Worm (Caenorhabditis elegans) whole organism, young adult: ENCODE measurements around the gene epg-9.
A peak's percentile ranks its signal among the peaks of the same experiment; 100 is the strongest.

Experiments
- B0019.2 ChIP-seq: fragments of 200-800 bp; sonication (Bioruptor generic); conservative IDR thresholded peaks from 2 replicates; pipeline ENCODE4 v1.3.6; 2022; ENCODE audit warnings: missing genetic modification reagents, missing genetic modification characterization, missing compliant biosample characterization
- B0035.1 ChIP-seq: sonication (generic microtip); optimal IDR thresholded peaks from 2 replicates; lab custom pipeline; 2016; ENCODE audit warnings: missing genetic modification characterization, mild to moderate bottlenecking, missing compliant biosample characterization, missing genotype, missing genetic modification reagents
- B0336.3 ChIP-seq: fragments of 200-800 bp; sonication (Bioruptor generic); IDR thresholded peaks from 2 replicates; pipeline ENCODE4 v1.3.6; 2022; ENCODE audit warnings: missing genetic modification characterization, missing compliant biosample characterization
- F10E7.11 ChIP-seq: sonication (generic microtip); optimal IDR thresholded peaks from 2 replicates; lab custom pipeline; 2017; ENCODE audit warnings: mild to moderate bottlenecking, missing genetic modification characterization, moderate library complexity, missing compliant biosample characterization
- F23B12.7 ChIP-seq: sonication (generic microtip); optimal IDR thresholded peaks from 2 replicates; lab custom pipeline; 2017; ENCODE audit warnings: missing genetic modification characterization, mild to moderate bottlenecking, missing compliant biosample characterization, antibody characterized with exemption, moderate library complexity; ENCODE audit not compliant: insufficient read depth
- F37B4.10 ChIP-seq: fragments of 200-800 bp; sonication (Bioruptor generic); IDR thresholded peaks from 2 replicates; pipeline ENCODE4 v1.3.6; 2022; ENCODE audit warnings: missing genetic modification characterization, missing compliant biosample characterization
- F49E8.2 ChIP-seq: sonication (generic microtip); optimal IDR thresholded peaks from 3 replicates; lab custom pipeline; 2017; ENCODE audit warnings: missing genetic modification characterization, mild to moderate bottlenecking, missing compliant biosample characterization, antibody characterized with exemption, moderate library complexity; ENCODE audit not compliant: insufficient read depth
- T07F8.4 ChIP-seq: sonication (generic microtip); optimal IDR thresholded peaks from 2 replicates; lab custom pipeline; 2016; ENCODE audit warnings: mild to moderate bottlenecking, missing genetic modification characterization, moderate library complexity, missing compliant biosample characterization
- T26A5.8 ChIP-seq: sonication (generic microtip); optimal IDR thresholded peaks from 2 replicates; lab custom pipeline; 2016; ENCODE audit warnings: missing genetic modification characterization, missing compliant biosample characterization
- Y53G8AR.9 ChIP-seq: fragments of 200-800 bp; sonication (Bioruptor generic); conservative IDR thresholded peaks from 2 replicates; pipeline ENCODE4 v1.3.6; 2022; ENCODE audit warnings: missing genetic modification reagents, missing genetic modification characterization, missing compliant biosample characterization
- Y67H2A.10 ChIP-seq: fragments of 200-800 bp; sonication (Bioruptor generic); conservative IDR thresholded peaks from 2 replicates; pipeline ENCODE4 v1.3.6; 2022; ENCODE audit warnings: missing genetic modification reagents, missing genetic modification characterization, missing compliant biosample characterization
- Y79H2A.3 ChIP-seq: fragments of 200-800 bp; sonication (Bioruptor generic); conservative IDR thresholded peaks from 2 replicates; pipeline ENCODE4 v1.3.6; 2022; ENCODE audit warnings: missing genetic modification reagents, missing genetic modification characterization, missing compliant biosample characterization
- Y95B8A.8 ChIP-seq: fragments of 200-800 bp; sonication (Bioruptor generic); IDR thresholded peaks from 2 replicates; pipeline ENCODE4 v1.3.6; 2022; ENCODE audit warnings: missing genetic modification reagents, missing genetic modification characterization, missing compliant biosample characterization
- ZK185.1 ChIP-seq: sonication (generic microtip); optimal IDR thresholded peaks from 2 replicates; lab custom pipeline; 2016; ENCODE audit warnings: mild to moderate bottlenecking, missing genetic modification characterization, missing compliant biosample characterization; ENCODE audit not compliant: poor library complexity, severe bottlenecking
- ama-1 ChIP-seq, 3 experiments: fragments of 150-350 bp in 1 of 3; sonication (generic microtip) in 2 of 3; optimal IDR thresholded peaks; 2 replicates each; lab custom pipeline; 2014 to 2018; ENCODE audit warnings: missing biosample characterization in 2 of 3, missing genetic modification characterization in 2 of 3, missing genetic modification reagents in 2 of 3
- aptf-3 ChIP-seq: fragments of 200-800 bp; sonication (Bioruptor generic); IDR thresholded peaks from 2 replicates; pipeline ENCODE4 v1.3.6; 2022; ENCODE audit warnings: missing genetic modification characterization, missing compliant biosample characterization
- attf-3 ChIP-seq: fragments of 200-800 bp; sonication (Bioruptor generic); conservative IDR thresholded peaks from 2 replicates; pipeline ENCODE4 v1.3.6; 2022; ENCODE audit warnings: missing genetic modification reagents, missing genetic modification characterization, missing compliant biosample characterization
- attf-5 ChIP-seq: fragments of 200-800 bp; sonication (Bioruptor generic); optimal IDR thresholded peaks from 2 replicates; lab custom pipeline; 2018; ENCODE audit warnings: mild to moderate bottlenecking, missing genetic modification characterization, missing compliant biosample characterization
- attf-6 ChIP-seq: fragments of 200-800 bp; sonication (Bioruptor generic); IDR thresholded peaks from 2 replicates; pipeline ENCODE4 v1.3.6; 2022; ENCODE audit warnings: missing genetic modification reagents, missing genetic modification characterization, missing compliant biosample characterization
- ceh-100 ChIP-seq: fragments of 200-800 bp; sonication (Bioruptor generic); IDR thresholded peaks from 2 replicates; pipeline ENCODE4 v1.3.6; 2022; ENCODE audit warnings: missing genetic modification reagents, missing genetic modification characterization, missing compliant biosample characterization
- ceh-27 ChIP-seq: fragments of 200-800 bp; sonication (Bioruptor generic); optimal IDR thresholded peaks from 2 replicates; lab custom pipeline; 2018; ENCODE audit warnings: mild to moderate bottlenecking, missing genetic modification characterization, moderate library complexity, missing compliant biosample characterization
- chd-7 ChIP-seq: sonication (generic microtip); optimal IDR thresholded peaks from 2 replicates; lab custom pipeline; 2016; ENCODE audit warnings: mild to moderate bottlenecking, missing genetic modification characterization, moderate library complexity, missing compliant biosample characterization
- dox-1 ChIP-seq: fragments of 200-800 bp; sonication (Bioruptor generic); IDR thresholded peaks from 2 replicates; pipeline ENCODE4 v1.3.6; 2022; ENCODE audit warnings: missing genetic modification reagents, missing genetic modification characterization, missing compliant biosample characterization
- him-1 ChIP-seq: sonication (generic microtip); optimal IDR thresholded peaks from 2 replicates; lab custom pipeline; 2016; ENCODE audit warnings: missing genotype, missing genetic modification reagents, missing genetic modification characterization, missing compliant biosample characterization
- hrde-1 ChIP-seq: sonication (generic microtip); optimal IDR thresholded peaks from 2 replicates; lab custom pipeline; 2016; ENCODE audit warnings: missing genetic modification characterization, mild to moderate bottlenecking, missing compliant biosample characterization, moderate library complexity, missing genotype, missing genetic modification reagents, borderline replicate concordance
- let-607 ChIP-seq, 2 experiments: fragments of 200-800 bp in 1 of 2; sonication (Bioruptor generic) in 1 of 2; sonication (generic microtip) in 1 of 2; optimal IDR thresholded peaks; 2 replicates each; lab custom pipeline; 2016 to 2018; ENCODE audit warnings: mild to moderate bottlenecking in 2 of 2, missing compliant biosample characterization in 2 of 2, missing genetic modification characterization in 2 of 2, moderate library complexity in 2 of 2, missing genotype in 1 of 2
- lin-40 ChIP-seq: sonication (generic microtip); optimal IDR thresholded peaks from 2 replicates; lab custom pipeline; 2016; ENCODE audit warnings: missing genetic modification characterization, mild to moderate bottlenecking, missing compliant biosample characterization, missing genotype, missing genetic modification reagents
- lin-54 ChIP-seq: fragments of 200-800 bp; sonication (Bioruptor generic); optimal IDR thresholded peaks from 2 replicates; lab custom pipeline; 2018; ENCODE audit warnings: mild to moderate bottlenecking, missing genetic modification characterization, missing compliant biosample characterization
- madf-10 ChIP-seq: sonication (generic microtip); optimal IDR thresholded peaks from 2 replicates; lab custom pipeline; 2016; ENCODE audit warnings: mild to moderate bottlenecking, missing genetic modification characterization, missing compliant biosample characterization
- madf-6 ChIP-seq: fragments of 200-800 bp; sonication (Bioruptor generic); IDR thresholded peaks from 2 replicates; pipeline ENCODE4 v1.3.6; 2022; ENCODE audit warnings: missing genetic modification reagents, missing genetic modification characterization, missing compliant biosample characterization
- nhr-120 ChIP-seq: fragments of 200-800 bp; sonication (Bioruptor generic); IDR thresholded peaks from 2 replicates; pipeline ENCODE4 v1.3.6; 2022; ENCODE audit warnings: missing genetic modification characterization, missing compliant biosample characterization
- pha-4 ChIP-seq: fragments of 150-350 bp; sonication (generic microtip); optimal IDR thresholded peaks from 2 replicates; lab custom pipeline; 2014; ENCODE audit warnings: missing biosample characterization, missing genetic modification reagents, missing genetic modification characterization
- rpc-1 ChIP-seq, 2 experiments: fragments of 150-350 bp in 1 of 2; sonication (generic microtip) in 1 of 2; optimal IDR thresholded peaks; 2 replicates each; lab custom pipeline; 2014 to 2018; ENCODE audit warnings: missing biosample characterization in 1 of 2, missing genetic modification characterization in 1 of 2, missing genetic modification reagents in 1 of 2, missing genotype in 1 of 2
- snpc-1.1 ChIP-seq: sonication (generic microtip); optimal IDR thresholded peaks from 2 replicates; lab custom pipeline; 2017; ENCODE audit warnings: missing genetic modification characterization, mild to moderate bottlenecking, missing compliant biosample characterization, antibody characterized with exemption, moderate library complexity, missing genotype, missing genetic modification reagents; ENCODE audit not compliant: insufficient read depth
- snpc-4 ChIP-seq, 5 experiments: fragments of 150-350 bp in 1 of 5; sonication (generic microtip) in 4 of 5; optimal IDR thresholded peaks; 2 replicates each; lab custom pipeline; 2014 to 2018; ENCODE audit warnings: missing genetic modification characterization in 5 of 5, missing biosample characterization in 3 of 5, antibody characterized with exemption in 2 of 5, mild to moderate bottlenecking in 2 of 5, missing compliant biosample characterization in 2 of 5, missing genotype in 2 of 5, moderate library complexity in 2 of 5, missing genetic modification reagents in 1 of 5
- tbp1 ChIP-seq: fragments of 200-800 bp; sonication (Bioruptor generic); optimal IDR thresholded peaks from 2 replicates; lab custom pipeline; 2018; ENCODE audit warnings: mild to moderate bottlenecking, missing genetic modification characterization, missing compliant biosample characterization
- ztf-22 ChIP-seq: fragments of 200-800 bp; sonication (Bioruptor generic); optimal IDR thresholded peaks from 2 replicates; lab custom pipeline; 2018; ENCODE audit warnings: mild to moderate bottlenecking, missing genetic modification characterization, moderate library complexity, missing compliant biosample characterization
- ztf-25 ChIP-seq: fragments of 200-800 bp; sonication (Bioruptor generic); IDR thresholded peaks from 2 replicates; pipeline ENCODE4 v1.3.6; 2022; ENCODE audit warnings: missing genetic modification reagents, missing genetic modification characterization, missing compliant biosample characterization
- ztf-3 ChIP-seq: fragments of 200-800 bp; sonication (Bioruptor generic); optimal IDR thresholded peaks from 2 replicates; lab custom pipeline; 2018; ENCODE audit warnings: mild to moderate bottlenecking, missing genetic modification characterization, missing compliant biosample characterization

The epg-9 gene

ce11 chrIV:2642054-2642453, 41.1 kb downstream of the epg-9 start:
- no peak for TF ChIP-seq ztf-25
- peak; percentile 77 for TF ChIP-seq attf-3 (GFP tag; lab: Robert Waterston, UW)
- TF ChIP-seq nhr-120 (GFP tag; lab: Robert Waterston, UW), result no peak
- TF ChIP-seq snpc-4 (GFP tag; optimal IDR thresholded peaks at IDR 0.05; lab: Kevin White, UChicago), result no peak
- no peak for TF ChIP-seq snpc-4 (tag; optimal IDR thresholded peaks at IDR 0.05; lab: Kevin White, UChicago)
- TF ChIP-seq Y79H2A.3 (GFP tag; lab: Robert Waterston, UW), result no peak
- peak; percentile 41 for TF ChIP-seq lin-54
- TF ChIP-seq F23B12.7 (tag; lab: Kevin White, UChicago), result no peak
- peak; percentile 43; the same call in 1 of the 2 replicates for TF ChIP-seq madf-6
- no peak for TF ChIP-seq let-607 (tag; optimal IDR thresholded peaks at IDR 0.05; lab: Kevin White, UChicago)
- TF ChIP-seq Y95B8A.8 (GFP tag; lab: Robert Waterston, UW), result no peak
- no peak for TF ChIP-seq hrde-1 (tag; lab: Kevin White, UChicago)
- no peak for TF ChIP-seq B0336.3 (GFP tag; lab: Robert Waterston, UW)
- TF ChIP-seq ceh-100 (GFP tag; lab: Robert Waterston, UW), result no peak
- TF ChIP-seq ztf-3 (GFP tag; lab: Kevin White, UChicago), result no peak
- no peak for TF ChIP-seq T26A5.8 (tag; lab: Kevin White, UChicago)
- TF ChIP-seq attf-5, result no peak
- no peak for TF ChIP-seq snpc-1.1 (tag; lab: Kevin White, UChicago)

DNA sequence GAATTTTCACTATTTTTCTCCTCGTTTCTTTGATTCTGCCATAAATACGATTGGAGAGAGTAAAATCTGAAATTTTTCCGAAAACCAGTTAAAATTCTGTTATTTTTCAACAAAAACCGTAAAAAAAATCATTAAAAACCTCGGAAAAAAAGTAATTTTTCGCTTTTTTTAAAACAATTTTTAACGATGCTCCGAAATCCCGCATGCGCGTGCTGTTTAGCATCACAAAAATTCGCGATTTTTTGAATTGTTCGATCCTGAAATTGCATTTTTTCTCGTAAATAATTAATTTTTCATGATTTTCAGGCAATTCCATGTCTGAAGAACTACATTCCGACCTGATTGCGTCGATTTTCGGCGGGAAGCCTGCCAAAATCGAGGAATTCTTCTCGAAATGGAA, 41.7 kb downstream of the epg-9 start, which contains the start of gene ric-8:
Gene ric-8, plus strand, starts transcription at position 301 of the 400 bp plus-strand sequence.
- TF ChIP-seq T07F8.4 (tag; lab: Kevin White, UChicago) (no peak), tbp1 (no peak), aptf-3 (GFP tag; lab: Robert Waterston, UW) (no peak), attf-3 (GFP tag; lab: Robert Waterston, UW) (0 out of 2 replicates have a peak, but pooled peaks have one; percentile 23)

DNA sequence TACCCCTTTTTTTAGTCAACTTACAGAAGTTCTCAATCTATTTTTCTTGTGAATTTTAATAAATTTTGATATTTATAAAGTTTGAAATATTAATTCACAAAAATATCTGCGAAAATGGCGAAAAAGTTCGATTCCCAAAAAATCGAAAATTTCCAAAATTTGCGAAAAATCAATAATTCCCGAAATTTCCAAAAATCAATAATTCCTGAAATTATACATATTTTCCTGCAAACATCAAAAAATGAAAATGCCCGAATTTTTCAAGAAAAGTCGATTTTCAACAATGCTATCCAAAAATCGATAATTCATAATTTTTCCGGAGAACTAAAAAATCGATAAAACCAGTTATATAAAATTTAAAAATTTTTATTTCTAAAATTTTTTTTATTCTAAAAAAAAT, 49.1 kb downstream of the epg-9 start:
- TF ChIP-seq pha-4 (tag; lab: Kevin White, UChicago), result no peak
- peak; percentile 17 for TF ChIP-seq him-1 (tag; lab: Kevin White, UChicago)
- no peak for TF ChIP-seq T07F8.4 (tag; lab: Kevin White, UChicago)
- no peak for TF ChIP-seq ztf-3 (GFP tag; lab: Kevin White, UChicago)

- TF ChIP-seq T07F8.4 (tag; lab: Kevin White, UChicago) (no peak), T26A5.8 (tag; lab: Kevin White, UChicago) (no peak), F49E8.2 (tag; lab: Kevin White, UChicago) (peak; percentile 46), ZK185.1 (tag; lab: Kevin White, UChicago) (no peak), ama-1 (optimal IDR thresholded peaks at IDR 0.05; lab: Kevin White, UChicago) (no peak), ama-1 (GFP tag; optimal IDR thresholded peaks at IDR 0.05; lab: Kevin White, UChicago) (no peak), B0019.2 (GFP tag; lab: Robert Waterston, UW) (peak; percentile 44; the same call in 1 of the 2 replicates), ztf-22 (no peak), F37B4.10 (GFP tag; lab: Robert Waterston, UW) (no peak), dox-1 (GFP tag; lab: Robert Waterston, UW) (peak; percentile 87), B0035.1 (tag; lab: Kevin White, UChicago) (no peak), F23B12.7 (tag; lab: Kevin White, UChicago) (no peak), chd-7 (tag; lab: Kevin White, UChicago) (no peak), madf-10 (tag; lab: Kevin White, UChicago) (no peak), Y53G8AR.9 (GFP tag; lab: Robert Waterston, UW) (peak; percentile 56; the same call in 1 of the 2 replicates), lin-40 (tag; lab: Kevin White, UChicago) (no peak), ceh-27 (no peak), F10E7.11 (tag; lab: Kevin White, UChicago) (no peak), Y67H2A.10 (GFP tag; lab: Robert Waterston, UW) (no peak), snpc-4 (GFP tag; optimal IDR thresholded peaks at IDR 0.05; lab: Kevin White, UChicago) (peak; percentile 90), snpc-4 (tag; optimal IDR thresholded peaks at IDR 0.05; lab: Kevin White, UChicago) (peak; percentile 82 to 96 (median 94)), attf-6 (GFP tag; lab: Robert Waterston, UW) (peak; percentile 80), rpc-1 (optimal IDR thresholded peaks at IDR 0.05; lab: Kevin White, UChicago) (no peak), rpc-1 (tag; optimal IDR thresholded peaks at IDR 0.05; lab: Kevin White, UChicago) (peak; percentile 4)
Observed at ce11 chrIV:2654965-2655364, 54.0 kb downstream of the epg-9 start.
